Fruit fly (Drosophila melanogaster): ENCODE results near the gene Srp68.

The Srp68 gene

dm6 chr3L:8996173-8996767 is 21.4 kb downstream of the Srp68 start (continued):
- TF ChIP-seq CG4854 (GFP tag; optimal IDR thresholded peaks at IDR 0.05) (no peak), Jarid2 (GFP tag; optimal IDR thresholded peaks at IDR 0.05) (no peak), insv (GFP tag; optimal IDR thresholded peaks at IDR 0.05) (no peak), Xrp1 (GFP tag; IDR thresholded peaks at IDR 0.05) (peak; percentile 77), Side (GFP tag; optimal IDR thresholded peaks at IDR 0.05) (peak; percentile 29), CG17359 (tag; optimal IDR thresholded peaks at IDR 0.05) (peak; percentile 84), Dref (GFP tag; IDR thresholded peaks at IDR 0.05) (no peak), mirr (GFP tag; optimal IDR thresholded peaks at IDR 0.05) (no peak), tin (GFP tag; optimal IDR thresholded peaks at IDR 0.05) (peak; percentile 53), Neu2 (GFP tag; optimal IDR thresholded peaks at IDR 0.05; ENCODE audit: borderline replicate concordance) (no peak), CTCF (GFP tag; optimal IDR thresholded peaks at IDR 0.05) (no peak), CG30403 (GFP tag; optimal IDR thresholded peaks at IDR 0.05) (peak; percentile 68), fd96Cb (tag; optimal IDR thresholded peaks at IDR 0.05) (peak; percentile 71), ftz-f1 (GFP tag; optimal IDR thresholded peaks at IDR 0.05) (no peak), Nf-YB (GFP tag; optimal IDR thresholded peaks at IDR 0.05) (no peak), CG32532 (GFP tag; IDR thresholded peaks at IDR 0.05) (peak; percentile 73), E2f2 (GFP tag; IDR thresholded peaks at IDR 0.05) (peak; percentile 22; the same call in 1 of the 2 replicates), Fer3 (tag; optimal IDR thresholded peaks at IDR 0.05) (peak; percentile 40), eyg (GFP tag; optimal IDR thresholded peaks at IDR 0.05) (no peak), fd64A (GFP tag; optimal IDR thresholded peaks at IDR 0.05) (no peak), Sox100B (GFP tag; optimal IDR thresholded peaks at IDR 0.05) (no peak), phol (tag; optimal IDR thresholded peaks at IDR 0.05) (peak; percentile 64), CG33557 (GFP tag; optimal IDR thresholded peaks at IDR 0.05) (no peak), CG31388 (GFP tag; optimal IDR thresholded peaks at IDR 0.05) (peak; percentile 31), Sox102F (GFP tag; optimal IDR thresholded peaks at IDR 0.05) (peak; percentile 84), Awh (GFP tag; IDR thresholded peaks at IDR 0.05) (no peak), Gsc (GFP tag; IDR thresholded peaks at IDR 0.05) (no peak), CG4617 (GFP tag; optimal IDR thresholded peaks at IDR 0.05; ENCODE audit: borderline replicate concordance) (peak; percentile 13), al (GFP tag; IDR thresholded peaks at IDR 0.05) (peak; percentile 47; the same call in 1 of the 2 replicates), CG1233 (GFP tag; optimal IDR thresholded peaks at IDR 0.05) (peak; percentile 39), sna (GFP tag; IDR thresholded peaks at IDR 0.05; ENCODE audit: partially characterized antibody) (no peak), cato (GFP tag; optimal IDR thresholded peaks at IDR 0.05; ENCODE audit: borderline replicate concordance) (peak; percentile 24), vvl (GFP tag; IDR thresholded peaks at IDR 0.05) (peak; percentile 84), CoRest (tag; optimal IDR thresholded peaks at IDR 0.05) (no peak), CG12104 (GFP tag; optimal IDR thresholded peaks at IDR 0.05) (peak; percentile 25), CG18619 (GFP tag; optimal IDR thresholded peaks at IDR 0.05) (peak; percentile 23), crp (GFP tag; optimal IDR thresholded peaks at IDR 0.05) (no peak), dmrt11E (tag; optimal IDR thresholded peaks at IDR 0.05) (peak; percentile 61), gt (GFP tag; IDR thresholded peaks at IDR 0.05) (no peak), maf-S (GFP tag; optimal IDR thresholded peaks at IDR 0.05) (peak; percentile 10), en (GFP tag; optimal IDR thresholded peaks at IDR 0.05) (no peak), PHDP (tag; optimal IDR thresholded peaks at IDR 0.05) (peak; percentile 49), gem (tag; optimal IDR thresholded peaks at IDR 0.05) (no peak), Blimp-1 (GFP tag; optimal IDR thresholded peaks at IDR 0.05) (no peak), shn (GFP tag; optimal IDR thresholded peaks at IDR 0.05) (no peak), Deaf1 (tag; optimal IDR thresholded peaks at IDR 0.05) (no peak), HLHmδ (GFP tag; optimal IDR thresholded peaks at IDR 0.05) (no peak), CG14667 (GFP tag; IDR thresholded peaks at IDR 0.05) (peak; percentile 61), cad (GFP tag; optimal IDR thresholded peaks at IDR 0.05) (no peak), run (tag; optimal IDR thresholded peaks at IDR 0.05) (no peak)
